Fruit fly (Drosophila melanogaster) whole organism, embryonic: Measurements from ENCODE around the gene slpr.
A peak's percentile ranks its signal among the peaks of the same experiment; 100 is the strongest.

Source experiments
- Ada2b ChIP-seq: fragments of 200-800 bp; sonication (Bioruptor generic); IDR thresholded peaks from 2 replicates; pipeline ENCODE4 v1.3.6; 2022; ENCODE audit warnings: missing biosample characterization, missing genetic modification characterization
- Adf1 ChIP-seq: fragments of 200-800 bp; sonication (Bioruptor generic); IDR thresholded peaks from 2 replicates; pipeline ENCODE4 v1.3.6; 2022; ENCODE audit warnings: missing biosample characterization, missing genetic modification characterization
- Antp ChIP-seq: fragments of 200-800 bp; sonication (Bioruptor generic); optimal IDR thresholded peaks from 3 replicates; lab custom pipeline; 2016; ENCODE audit warnings: missing biosample characterization, missing genetic modification characterization
- Atf6 ChIP-seq: fragments of 200-800 bp; sonication (Bioruptor generic); IDR thresholded peaks from 2 replicates; pipeline ENCODE4 v1.3.6; 2022; ENCODE audit warnings: missing biosample characterization, missing genetic modification characterization
- CG10959 ChIP-seq: fragments of 200-800 bp; sonication (Bioruptor generic); IDR thresholded peaks from 2 replicates; pipeline ENCODE4 v1.3.6; 2022; ENCODE audit warnings: missing biosample characterization, missing genetic modification characterization
- CG11695 ChIP-seq: fragments of 200-800 bp; sonication (Bioruptor generic); IDR thresholded peaks from 3 replicates; pipeline ENCODE4 v1.3.6; 2022; ENCODE audit warnings: missing biosample characterization, missing genetic modification characterization
- CG11696 ChIP-seq: fragments of 200-800 bp; sonication (Bioruptor generic); IDR thresholded peaks from 2 replicates; pipeline ENCODE4 v1.3.6; 2022; ENCODE audit warnings: missing biosample characterization, missing genetic modification characterization
- CG12155 ChIP-seq: fragments of 200-800 bp; sonication (Bioruptor generic); optimal IDR thresholded peaks from 3 replicates; lab custom pipeline; 2016; ENCODE audit warnings: missing biosample characterization, missing genetic modification characterization
- CG14710 ChIP-seq: fragments of 200-800 bp; sonication (Bioruptor generic); optimal IDR thresholded peaks from 3 replicates; lab custom pipeline; 2019; ENCODE audit warnings: missing biosample characterization, mild to moderate bottlenecking, missing genetic modification characterization, moderate library complexity
- CG14965 ChIP-seq: fragments of 200-800 bp; sonication (Bioruptor generic); optimal IDR thresholded peaks from 2 replicates; lab custom pipeline; 2016; ENCODE audit warnings: missing biosample characterization, missing genetic modification characterization, borderline replicate concordance
- CG1603 ChIP-seq: fragments of 200-800 bp; sonication (Bioruptor generic); optimal IDR thresholded peaks from 2 replicates; lab custom pipeline; 2019; ENCODE audit warnings: missing biosample characterization, mild to moderate bottlenecking, missing genetic modification characterization, moderate library complexity
- CG16815 ChIP-seq: fragments of 200-800 bp; sonication (Bioruptor generic); optimal IDR thresholded peaks from 3 replicates; lab custom pipeline; 2017; ENCODE audit warnings: missing biosample characterization, mild to moderate bottlenecking, missing genetic modification characterization
- CG17328 ChIP-seq: fragments of 200-800 bp; sonication (Bioruptor generic); IDR thresholded peaks from 2 replicates; pipeline ENCODE4 v1.3.6; 2022; ENCODE audit warnings: missing biosample characterization, missing genetic modification characterization
- CG18599 ChIP-seq: fragments of 200-800 bp; sonication (Bioruptor generic); optimal IDR thresholded peaks from 3 replicates; lab custom pipeline; 2017; ENCODE audit warnings: missing biosample characterization, missing genetic modification characterization, mild to moderate bottlenecking, moderate library complexity, missing genetic modification reagents
- CG31388 ChIP-seq: fragments of 200-800 bp; sonication (Bioruptor generic); optimal IDR thresholded peaks from 2 replicates; lab custom pipeline; 2016; ENCODE audit warnings: missing biosample characterization, missing genetic modification characterization
- CG32532 ChIP-seq: fragments of 200-800 bp; sonication (Bioruptor generic); IDR thresholded peaks from 2 replicates; pipeline ENCODE4 v1.3.6; 2022; ENCODE audit warnings: missing biosample characterization, missing genetic modification characterization
- CG34376 ChIP-seq: fragments of 200-800 bp; sonication (Bioruptor generic); optimal IDR thresholded peaks from 2 replicates; lab custom pipeline; 2018; ENCODE audit warnings: missing biosample characterization, mild to moderate bottlenecking, missing genetic modification characterization
- CG4282 ChIP-seq: fragments of 200-800 bp; sonication (Bioruptor generic); optimal IDR thresholded peaks from 2 replicates; lab custom pipeline; 2016; ENCODE audit warnings: missing biosample characterization, missing genetic modification characterization
- CG4360 ChIP-seq: fragments of 200-800 bp; sonication (Bioruptor generic); IDR thresholded peaks from 2 replicates; pipeline ENCODE4 v1.3.6; 2022; ENCODE audit warnings: missing biosample characterization, missing genetic modification characterization
- CG4820 ChIP-seq: fragments of 200-800 bp; sonication (Bioruptor generic); optimal IDR thresholded peaks from 3 replicates; lab custom pipeline; 2016; ENCODE audit warnings: missing biosample characterization, missing genetic modification characterization
- CG7839 ChIP-seq: fragments of 200-800 bp; sonication (Bioruptor generic); optimal IDR thresholded peaks from 3 replicates; lab custom pipeline; 2018; ENCODE audit warnings: missing biosample characterization, mild to moderate bottlenecking, missing genetic modification characterization, moderate library complexity
- CG8089 ChIP-seq: fragments of 200-800 bp; sonication (Bioruptor generic); optimal IDR thresholded peaks from 3 replicates; lab custom pipeline; 2016; ENCODE audit warnings: missing biosample characterization, missing genetic modification characterization
- CG8924 ChIP-seq: fragments of 200-800 bp; optimal IDR thresholded peaks from 3 replicates; lab custom pipeline; 2019; ENCODE audit warnings: missing biosample characterization, mild to moderate bottlenecking, missing genetic modification characterization, moderate library complexity
- CG9727 ChIP-seq: fragments of 200-800 bp; sonication (Bioruptor generic); optimal IDR thresholded peaks from 3 replicates; lab custom pipeline; 2017; ENCODE audit warnings: missing biosample characterization, mild to moderate bottlenecking, missing genetic modification characterization
- CHES-1-like ChIP-seq: fragments of 200-800 bp; sonication (Bioruptor generic); optimal IDR thresholded peaks from 2 replicates; lab custom pipeline; 2016; ENCODE audit warnings: missing biosample characterization, missing genetic modification characterization
- Dip3 ChIP-seq: fragments of 200-800 bp; sonication (Bioruptor generic); optimal IDR thresholded peaks from 3 replicates; lab custom pipeline; 2016; ENCODE audit warnings: missing biosample characterization, missing genetic modification characterization
- Drgx ChIP-seq: fragments of 200-800 bp; sonication (Bioruptor generic); IDR thresholded peaks from 2 replicates; pipeline ENCODE4 v1.3.6; 2022; ENCODE audit warnings: missing biosample characterization, missing genetic modification characterization
- GATAe ChIP-seq: fragments of 200-800 bp; sonication (Bioruptor generic); conservative IDR thresholded peaks from 2 replicates; pipeline ENCODE4 v1.3.6; 2022; ENCODE audit warnings: missing biosample characterization, missing genetic modification characterization
- HHEX ChIP-seq: fragments of 200-800 bp; sonication (Bioruptor generic); optimal IDR thresholded peaks from 3 replicates; lab custom pipeline; 2017; ENCODE audit warnings: missing biosample characterization, mild to moderate bottlenecking, missing genetic modification characterization, missing genetic modification reagents
- HmgD ChIP-seq: fragments of 200-800 bp; sonication (Bioruptor generic); optimal IDR thresholded peaks from 3 replicates; lab custom pipeline; 2016; ENCODE audit warnings: missing biosample characterization, missing genetic modification characterization
- Hmr ChIP-seq: fragments of 200-800 bp; sonication (Bioruptor generic); optimal IDR thresholded peaks from 3 replicates; lab custom pipeline; 2017; ENCODE audit warnings: mild to moderate bottlenecking, missing biosample characterization, missing genetic modification reagents, missing genetic modification characterization
- Hsf ChIP-seq: fragments of 200-800 bp; sonication (Bioruptor generic); optimal IDR thresholded peaks from 3 replicates; lab custom pipeline; 2016; ENCODE audit warnings: missing biosample characterization, missing genetic modification characterization
- Myb ChIP-seq: fragments of 200-800 bp; sonication (Bioruptor generic); optimal IDR thresholded peaks from 2 replicates; lab custom pipeline; 2016; ENCODE audit warnings: missing biosample characterization, missing genetic modification characterization
- Nf-YC ChIP-seq: fragments of 200-800 bp; optimal IDR thresholded peaks from 3 replicates; lab custom pipeline; 2019; ENCODE audit warnings: missing biosample characterization, mild to moderate bottlenecking, missing genetic modification characterization, moderate library complexity
- Oli ChIP-seq: fragments of 200-800 bp; sonication (Bioruptor generic); optimal IDR thresholded peaks from 2 replicates; lab custom pipeline; 2018; ENCODE audit warnings: missing biosample characterization, mild to moderate bottlenecking, missing genetic modification characterization, moderate library complexity
- Scr ChIP-seq: fragments of 200-800 bp; sonication (Bioruptor generic); IDR thresholded peaks from 2 replicates; pipeline ENCODE4 v1.3.6; 2022; ENCODE audit warnings: missing biosample characterization, missing genetic modification characterization; ENCODE audit not compliant: partially characterized antibody
- Side ChIP-seq: fragments of 200-800 bp; sonication (Bioruptor generic); optimal IDR thresholded peaks from 2 replicates; lab custom pipeline; 2016; ENCODE audit warnings: missing biosample characterization, missing genetic modification characterization
- Tbp ChIP-seq: fragments of >200 bp; optimal IDR thresholded peaks from 2 replicates; lab custom pipeline; 2018; ENCODE audit warnings: missing biosample characterization, missing genetic modification characterization
- dmrt99B ChIP-seq: fragments of 200-800 bp; sonication (Bioruptor generic); optimal IDR thresholded peaks from 2 replicates; lab custom pipeline; 2018; ENCODE audit warnings: missing biosample characterization, mild to moderate bottlenecking, missing genetic modification characterization, moderate library complexity
- dpn ChIP-seq, 2 experiments: fragments of 200-800 bp; sonication (Bioruptor generic); optimal IDR thresholded peaks; 3 replicates each; lab custom pipeline; 2016; ENCODE audit warnings: missing biosample characterization in 2 of 2, missing genetic modification characterization in 2 of 2
- ems ChIP-seq: fragments of 200-800 bp; sonication (Bioruptor generic); optimal IDR thresholded peaks from 3 replicates; lab custom pipeline; 2016; ENCODE audit warnings: missing biosample characterization, missing genetic modification characterization
- ind ChIP-seq: fragments of 200-800 bp; sonication (Bioruptor generic); optimal IDR thresholded peaks from 3 replicates; lab custom pipeline; 2016; ENCODE audit warnings: missing biosample characterization, missing genetic modification characterization
- insv ChIP-seq, 2 experiments: fragments of 200-800 bp; sonication (Bioruptor generic); optimal IDR thresholded peaks; 3 replicates each; lab custom pipeline; 2016 to 2018; ENCODE audit warnings: missing biosample characterization in 2 of 2, missing genetic modification characterization in 2 of 2
- kni ChIP-seq: fragments of 200-800 bp; sonication (Bioruptor generic); optimal IDR thresholded peaks from 3 replicates; lab custom pipeline; 2017; ENCODE audit warnings: mild to moderate bottlenecking, missing biosample characterization, missing genetic modification reagents, missing genetic modification characterization
- mam ChIP-seq: fragments of 200-800 bp; sonication (Bioruptor generic); optimal IDR thresholded peaks from 3 replicates; lab custom pipeline; 2016; ENCODE audit warnings: missing biosample characterization, missing genetic modification characterization
- pho ChIP-seq: fragments of 200-800 bp; sonication (Bioruptor generic); optimal IDR thresholded peaks from 2 replicates; lab custom pipeline; 2016; ENCODE audit warnings: missing biosample characterization, missing genetic modification characterization
- ranshi ChIP-seq: fragments of 200-800 bp; sonication (Bioruptor generic); IDR thresholded peaks from 2 replicates; pipeline ENCODE4 v1.3.6; 2022; ENCODE audit warnings: missing biosample characterization, missing genetic modification characterization
- scrt ChIP-seq: fragments of 200-800 bp; sonication (Bioruptor generic); optimal IDR thresholded peaks from 2 replicates; lab custom pipeline; 2018; ENCODE audit warnings: missing biosample characterization, mild to moderate bottlenecking, missing genetic modification characterization, moderate library complexity
- sug ChIP-seq: fragments of 200-800 bp; optimal IDR thresholded peaks from 2 replicates; lab custom pipeline; 2019; ENCODE audit warnings: missing biosample characterization, mild to moderate bottlenecking, missing genetic modification characterization, moderate library complexity
- zfh2 ChIP-seq: fragments of 200-800 bp; sonication (Bioruptor generic); optimal IDR thresholded peaks from 2 replicates; lab custom pipeline; 2016; ENCODE audit warnings: missing biosample characterization, missing genetic modification characterization

slpr gene

DNA sequence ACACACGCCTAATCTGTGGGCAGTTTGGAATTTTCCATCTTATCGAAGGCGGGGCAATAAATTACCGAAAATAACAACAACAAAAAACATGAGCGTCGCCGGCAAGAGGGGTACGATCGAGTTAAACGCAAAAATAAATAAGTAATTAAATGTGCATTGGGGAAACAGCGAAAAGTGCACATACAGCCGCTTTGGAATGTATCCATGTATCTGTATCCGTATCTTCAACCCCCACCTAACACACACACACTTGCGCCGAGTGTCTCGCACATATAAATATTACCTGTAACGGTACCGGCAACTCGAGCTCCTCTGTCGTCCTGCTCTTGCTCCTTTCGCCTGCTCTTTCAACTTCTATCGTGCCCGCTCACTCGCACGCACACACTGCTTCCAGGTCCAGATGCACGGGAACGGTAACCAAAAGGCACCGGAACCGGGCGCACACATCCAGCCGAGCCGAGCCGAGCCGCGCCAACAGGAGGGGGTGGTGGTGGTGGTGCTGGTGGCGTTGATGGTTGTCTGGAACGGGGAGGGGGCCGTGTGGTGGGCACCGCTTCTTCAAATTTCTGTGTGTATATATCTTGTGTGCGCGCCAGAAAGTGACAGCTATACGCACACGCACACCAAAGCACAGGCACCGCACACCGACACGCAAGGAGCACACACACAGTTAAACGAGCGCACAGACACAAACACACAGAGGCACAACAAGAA, 35.5 kb downstream of the slpr start:
- peak; percentile 15 for TF ChIP-seq ems (GFP tag; lab: Kevin White, UChicago)
- TF ChIP-seq CG32532 (GFP tag; lab: Robert Waterston, UW), result peak; percentile 25
- TF ChIP-seq CG17328, result peak; percentile 21; the same call in 1 of the 2 replicates
- peak; percentile 29 for TF ChIP-seq Hmr
- peak; percentile 44 for TF ChIP-seq CG18599
- TF ChIP-seq Oli (tag; lab: Kevin White, UChicago), result peak; percentile 12
- TF ChIP-seq zfh2 (GFP tag; lab: Kevin White, UChicago), result peak; percentile 24
- TF ChIP-seq HmgD (GFP tag; lab: Kevin White, UChicago), result peak; percentile 11
- TF ChIP-seq kni (GFP tag; lab: Kevin White, UChicago), result peak; percentile 60
- peak; percentile 51 for TF ChIP-seq mam (GFP tag; lab: Kevin White, UChicago)
- TF ChIP-seq CG9727, result peak; percentile 42
- TF ChIP-seq GATAe (GFP tag; lab: Robert Waterston, UW), result no peak
- no peak for TF ChIP-seq CG14710 (tag; lab: Kevin White, UChicago)
- TF ChIP-seq CG4282 (GFP tag; lab: Kevin White, UChicago), result no peak
- TF ChIP-seq ranshi (GFP tag; lab: Robert Waterston, UW), result peak; percentile 14; the same call in 1 of the 2 replicates
- TF ChIP-seq Adf1 (GFP tag; lab: Robert Waterston, UW), result peak; percentile 64
- TF ChIP-seq scrt (GFP tag; lab: Kevin White, UChicago), result peak; percentile 40
- TF ChIP-seq Side (GFP tag; lab: Kevin White, UChicago), result peak; percentile 62
- TF ChIP-seq sug, result peak; percentile 10
- no peak for TF ChIP-seq CG16815 (GFP tag; lab: Kevin White, UChicago)
- TF ChIP-seq dpn (GFP tag; optimal IDR thresholded peaks at IDR 0.05; lab: Kevin White, UChicago), result peak in 1 of 2 experiments; percentile 57
- peak; percentile 30 for TF ChIP-seq Nf-YC (tag; lab: Kevin White, UChicago)
- TF ChIP-seq CG4360 (GFP tag; lab: Robert Waterston, UW), result peak; percentile 53; the same call in 1 of the 2 replicates
- peak; percentile 28 for TF ChIP-seq Dip3 (GFP tag; lab: Kevin White, UChicago)
- TF ChIP-seq CG10959 (GFP tag; lab: Robert Waterston, UW), result no peak
- peak; percentile 8 for TF ChIP-seq pho
- TF ChIP-seq CG11695 (GFP tag; lab: Robert Waterston, UW), result peak; percentile 40; the same call in 1 of the 3 replicates
- no peak for TF ChIP-seq CG11696
- peak; percentile 4 for TF ChIP-seq CG8924
- 0 out of 2 replicates have a peak, but pooled peaks have one; percentile 8 for TF ChIP-seq Atf6 (GFP tag; lab: Robert Waterston, UW)
- TF ChIP-seq CG4820 (GFP tag; lab: Kevin White, UChicago), result peak; percentile 15
- no peak for TF ChIP-seq HHEX
- TF ChIP-seq Tbp (GFP tag; lab: Kevin White, UChicago), result no peak
- peak; percentile 17; the same call in 1 of the 2 replicates for TF ChIP-seq Scr (GFP tag; lab: Robert Waterston, UW)
- peak; percentile 8 for TF ChIP-seq CG12155 (GFP tag; lab: Kevin White, UChicago)
- peak; percentile 25 for TF ChIP-seq CG8089 (GFP tag; lab: Kevin White, UChicago)
- TF ChIP-seq Antp, result peak; percentile 28
- TF ChIP-seq dmrt99B, result peak; percentile 24
- TF ChIP-seq CG7839 (tag; lab: Kevin White, UChicago), result peak; percentile 17
- TF ChIP-seq CG14965 (GFP tag; lab: Kevin White, UChicago), result no peak
- TF ChIP-seq CG1603 (tag; lab: Kevin White, UChicago), result peak; percentile 37
- peak; percentile 11 for TF ChIP-seq CHES-1-like
- TF ChIP-seq ind (GFP tag; lab: Kevin White, UChicago), result peak; percentile 10
- no peak for TF ChIP-seq Ada2b (GFP tag; lab: Robert Waterston, UW)
- peak; percentile 22 for TF ChIP-seq Myb (GFP tag; lab: Kevin White, UChicago)
- no peak for TF ChIP-seq insv (GFP tag; optimal IDR thresholded peaks at IDR 0.05; lab: Kevin White, UChicago)
- no peak for TF ChIP-seq CG31388 (GFP tag; lab: Kevin White, UChicago)
- TF ChIP-seq CG34376 (GFP tag; lab: Kevin White, UChicago), result peak; percentile 36
- TF ChIP-seq Drgx (GFP tag; lab: Robert Waterston, UW), result peak; percentile 42; the same call in 1 of the 2 replicates
- TF ChIP-seq Hsf (GFP tag; lab: Kevin White, UChicago), result peak; percentile 27
